Fruit fly (Drosophila melanogaster) whole organism, prepupa: ENCODE results near the gene cac.

Source experiments
- CG3032 ChIP-seq: fragments of 200-800 bp; optimal IDR thresholded peaks from 2 replicates; lab custom pipeline; 2019; ENCODE audit warnings: missing biosample characterization, mild to moderate bottlenecking, missing genetic modification characterization, moderate library complexity
- CG8632 ChIP-seq: fragments of 200-800 bp; sonication (Bioruptor generic); optimal IDR thresholded peaks from 3 replicates; lab custom pipeline; 2016; ENCODE audit warnings: missing biosample characterization, missing genetic modification characterization

DNA sequence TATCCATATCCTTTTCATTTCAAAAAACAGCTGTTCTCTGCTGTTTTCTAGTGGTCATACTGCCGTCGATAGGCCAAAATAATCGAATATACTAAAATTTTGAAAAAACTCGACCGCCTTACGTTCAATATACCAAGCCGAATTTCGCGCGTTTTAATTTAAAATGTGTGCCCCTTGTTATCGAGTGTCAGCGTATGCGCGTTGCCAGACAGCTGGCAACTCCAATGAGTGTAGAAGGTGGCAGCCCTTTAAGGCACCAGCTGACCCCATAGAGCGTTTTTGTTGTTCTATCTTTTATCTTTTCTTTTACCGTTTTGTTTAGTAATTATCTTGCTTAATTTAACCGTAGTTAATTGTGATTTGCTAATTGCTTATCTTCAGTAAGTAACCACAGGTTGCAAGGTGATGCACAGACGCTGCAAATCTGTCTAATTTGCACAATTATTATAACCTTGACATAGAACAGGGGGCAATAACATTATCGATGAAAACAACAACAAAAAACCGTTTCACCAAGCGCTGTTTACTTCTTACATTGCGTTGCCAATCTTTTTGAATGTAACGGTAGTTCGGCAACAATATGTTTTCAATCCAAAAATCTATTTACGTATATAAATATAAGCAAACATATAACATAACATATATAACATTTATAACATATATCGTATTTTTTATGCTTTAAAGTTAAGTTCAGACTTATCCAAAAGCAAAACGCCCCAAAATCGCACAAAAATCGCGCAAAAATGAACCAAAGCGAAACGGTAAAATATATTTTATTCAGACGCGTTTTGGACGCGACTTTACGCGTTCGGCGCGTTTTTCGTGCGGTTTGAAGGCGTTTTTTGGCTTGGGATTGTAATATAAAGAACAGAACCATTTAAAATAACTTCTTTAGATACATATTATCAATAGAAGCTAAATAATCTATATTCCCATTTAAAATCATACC is 27.5 kb upstream of the cac start, which contains the start of the genes CG1492 and regucalcin:
- TF ChIP-seq CG8632 (GFP tag; lab: Kevin White, UChicago) (no peak), CG3032 (tag; lab: Kevin White, UChicago) (no peak)
